Fruit fly (Drosophila melanogaster): ENCODE results near the gene CG3165.

DNA sequence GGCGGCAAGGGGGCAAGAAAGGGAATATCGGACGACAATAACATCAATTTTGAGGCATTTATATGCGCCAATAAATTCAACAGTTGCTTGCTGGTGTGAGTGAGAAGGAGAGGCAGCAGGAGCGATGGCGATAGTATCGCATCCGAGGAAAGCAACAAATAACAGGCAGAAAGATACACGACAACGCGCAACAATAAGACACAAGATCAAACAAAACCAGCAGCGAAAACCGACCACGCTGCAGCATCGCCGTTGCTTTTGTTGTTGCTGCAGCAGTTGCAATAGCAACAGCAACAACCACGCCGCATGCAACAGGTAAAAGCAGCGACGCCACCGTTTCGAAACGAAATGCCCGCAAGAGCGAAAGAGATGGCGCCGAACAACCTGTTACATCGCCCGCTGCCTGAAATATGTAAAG is 23.6 kb downstream of the CG3165 start:
- no peak for TF ChIP-seq CTCF (optimal IDR thresholded peaks at IDR 0.05)
- TF ChIP-seq CG8478 (optimal IDR thresholded peaks at IDR 0.05), result no peak

Data from S2 (cell line).